Worm (Caenorhabditis elegans): ENCODE results near the gene F48C5.2.
A peak's percentile ranks its signal among the peaks of the same experiment; 100 is the strongest.

F48C5.2 gene

DNA sequence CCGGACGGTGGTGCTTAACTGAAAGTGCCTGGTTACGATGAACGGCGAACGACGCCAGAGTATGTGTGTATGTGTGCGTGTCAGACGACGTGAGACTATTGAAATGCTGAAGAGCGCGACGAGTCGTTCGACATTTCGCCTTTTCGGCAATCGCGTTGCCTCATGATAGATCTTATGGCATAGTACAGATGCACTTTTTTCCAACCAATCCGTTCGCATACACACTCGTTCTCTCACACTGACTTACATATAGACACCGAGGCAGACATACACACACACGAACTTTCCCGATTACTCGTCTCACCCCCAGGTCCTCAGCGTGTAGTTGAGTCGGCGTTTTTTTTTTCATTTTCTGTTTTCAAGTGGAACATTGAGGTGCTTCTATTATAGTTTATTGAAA lies 24.6 kb upstream of the F48C5.2 start:
- TF ChIP-seq gmeb-2 (tag; optimal IDR thresholded peaks at IDR 0.05) (no peak), pqm-1 (tag; optimal IDR thresholded peaks at IDR 0.05) (no peak), tbx-7 (tag; optimal IDR thresholded peaks at IDR 0.05) (no peak), sdc-2 (tag; optimal IDR thresholded peaks at IDR 0.05) (no peak)

DNA sequence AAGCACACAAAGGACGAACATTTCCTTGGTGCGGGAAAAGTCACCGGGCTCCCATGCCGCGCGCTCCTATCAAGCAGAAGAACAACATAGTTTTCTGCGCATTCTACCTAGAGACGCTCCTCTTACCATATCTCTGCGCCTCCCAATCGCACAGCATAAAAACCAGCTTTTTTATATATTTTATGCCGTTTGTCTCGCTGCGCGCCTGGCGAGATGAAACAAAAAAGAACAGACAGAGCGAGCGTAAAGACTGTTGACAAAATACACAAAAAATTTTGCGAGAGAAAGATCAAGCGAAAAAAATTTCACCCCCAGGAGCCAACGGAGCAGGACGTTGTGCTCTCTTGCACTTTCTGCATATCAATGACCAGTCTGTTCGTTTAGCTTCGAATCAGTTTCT lies 23.6 kb upstream of the F48C5.2 start:
- no peak for TF ChIP-seq ceh-6 (GFP tag; optimal IDR thresholded peaks at IDR 0.05)
- no peak for TF ChIP-seq nhr-232 (tag; optimal IDR thresholded peaks at IDR 0.05)
- no peak for TF ChIP-seq tbx-2 (tag; optimal IDR thresholded peaks at IDR 0.05)
- TF ChIP-seq syd-9 (tag; optimal IDR thresholded peaks at IDR 0.05): no peak
- TF ChIP-seq ref-2 (tag; optimal IDR thresholded peaks at IDR 0.05): no peak
- no peak for TF ChIP-seq unc-55 (GFP tag; optimal IDR thresholded peaks at IDR 0.05)
- TF ChIP-seq fax-1 (tag; optimal IDR thresholded peaks at IDR 0.05): no peak
- TF ChIP-seq sdc-2 (tag; optimal IDR thresholded peaks at IDR 0.05): no peak
- TF ChIP-seq ceh-19 (GFP tag; optimal IDR thresholded peaks at IDR 0.05): no peak
- TF ChIP-seq hlh-15 (tag; optimal IDR thresholded peaks at IDR 0.05): no peak
- no peak for TF ChIP-seq C08G9.2 (tag; optimal IDR thresholded peaks at IDR 0.05)
- no peak for TF ChIP-seq pha-2 (tag; optimal IDR thresholded peaks at IDR 0.05)

DNA sequence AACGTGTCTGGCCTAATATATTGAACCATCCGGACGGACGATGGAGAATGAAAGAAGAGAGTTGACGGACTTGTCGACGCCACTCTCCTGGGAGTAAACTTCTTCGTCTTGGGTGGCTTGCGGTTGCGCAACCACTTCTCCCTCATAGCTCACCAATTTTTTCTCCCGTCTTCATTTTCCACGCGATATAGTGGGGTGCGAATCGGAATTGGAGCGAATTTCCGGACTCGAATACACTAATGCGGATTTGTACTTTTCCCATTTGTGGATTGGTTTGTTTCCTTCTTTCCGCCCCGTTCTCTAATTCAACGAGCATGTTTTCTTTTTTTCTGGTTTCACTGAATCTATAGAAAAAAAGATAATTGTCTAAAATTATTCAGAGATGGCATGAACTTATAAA lies 21.6 kb upstream of the F48C5.2 start:
- peak; percentile 46 for TF ChIP-seq ceh-31 (tag; optimal IDR thresholded peaks at IDR 0.05)
- TF ChIP-seq unc-42 (tag; optimal IDR thresholded peaks at IDR 0.05): peak; percentile 34
- TF ChIP-seq F13H6.1 (tag; optimal IDR thresholded peaks at IDR 0.05): no peak

DNA sequence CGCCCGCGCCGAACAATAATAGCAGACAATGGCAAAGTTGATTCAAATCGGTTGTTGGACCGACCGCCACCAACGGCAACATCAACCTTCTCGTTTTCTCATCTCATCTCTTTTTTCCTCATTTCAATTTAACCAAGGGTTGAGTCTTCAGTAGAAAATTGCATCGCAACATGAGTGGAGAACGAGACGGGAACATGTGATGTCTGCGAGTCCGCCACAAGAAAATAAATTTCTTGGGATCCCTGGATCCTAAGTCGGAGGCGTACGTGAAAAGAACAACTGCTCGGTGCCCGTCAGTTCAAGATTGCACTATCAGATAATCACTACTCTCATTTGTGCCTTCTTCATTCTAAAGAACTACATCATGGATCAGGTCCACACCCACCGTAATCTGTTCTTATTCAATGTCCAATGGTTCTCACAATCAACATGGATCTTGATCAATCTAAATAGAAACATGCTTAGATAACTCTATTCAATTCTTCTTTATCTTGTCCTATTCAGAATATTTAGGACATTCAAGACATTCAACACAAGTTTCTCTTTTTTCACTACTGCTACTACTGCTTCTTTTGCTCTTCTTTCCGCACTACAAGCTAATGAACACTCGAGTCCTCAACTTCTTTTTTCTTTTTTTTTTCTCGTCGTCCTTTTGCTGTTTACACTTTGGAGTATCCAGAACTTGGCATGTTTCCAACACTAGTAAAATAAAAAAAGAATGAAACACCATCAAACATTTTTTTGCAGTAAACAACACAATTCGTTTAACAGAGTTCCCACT lies 20.7 kb upstream of the F48C5.2 start:
- peak; percentile 30 for TF ChIP-seq hlh-30 (tag; optimal IDR thresholded peaks at IDR 0.05; ENCODE audit: insufficient read depth)
- TF ChIP-seq syd-9 (tag; optimal IDR thresholded peaks at IDR 0.05): no peak

DNA sequence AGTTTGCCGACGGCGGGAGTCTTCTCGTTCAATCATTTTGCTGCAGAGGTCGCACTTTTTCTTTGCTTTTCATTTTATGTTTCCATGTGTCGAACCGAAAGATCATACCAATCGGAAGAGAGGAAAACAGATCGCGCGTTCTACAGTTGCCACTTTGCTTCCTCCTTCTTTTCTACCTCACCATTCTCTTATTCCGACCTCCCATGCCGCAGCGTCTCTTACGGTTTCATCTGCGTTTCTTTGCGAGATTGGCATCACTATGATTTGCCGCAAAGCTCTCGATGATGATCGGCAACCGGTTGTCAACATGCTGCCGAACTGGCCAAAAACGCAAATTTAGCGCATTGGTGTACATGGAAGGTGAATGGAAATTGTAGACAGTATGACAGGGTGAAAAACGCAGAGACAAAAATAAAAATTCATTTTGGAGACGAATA lies 20.0 kb upstream of the F48C5.2 start:
- TF ChIP-seq rnt-1 (tag; optimal IDR thresholded peaks at IDR 0.05) (peak; percentile 62), tbx-2 (tag; optimal IDR thresholded peaks at IDR 0.05) (peak; percentile 0), ceh-31 (tag; optimal IDR thresholded peaks at IDR 0.05) (peak; percentile 38), C08G9.2 (tag; optimal IDR thresholded peaks at IDR 0.05) (peak; percentile 13), pros-1 (tag; optimal IDR thresholded peaks at IDR 0.05) (peak; percentile 13), ets-4 (tag; optimal IDR thresholded peaks at IDR 0.05) (peak; percentile 39), nfya-1 (tag; optimal IDR thresholded peaks at IDR 0.05) (peak; percentile 26), hlh-15 (tag; optimal IDR thresholded peaks at IDR 0.05) (no peak), dmd-4 (tag; optimal IDR thresholded peaks at IDR 0.05; ENCODE audit: borderline replicate concordance) (peak; percentile 57), ceh-34 (tag; optimal IDR thresholded peaks at IDR 0.05) (no peak), ceh-18 (tag; optimal IDR thresholded peaks at IDR 0.05) (no peak), F13H6.1 (tag; optimal IDR thresholded peaks at IDR 0.05) (peak; percentile 52), ref-2 (tag; optimal IDR thresholded peaks at IDR 0.05) (peak; percentile 62)

DNA sequence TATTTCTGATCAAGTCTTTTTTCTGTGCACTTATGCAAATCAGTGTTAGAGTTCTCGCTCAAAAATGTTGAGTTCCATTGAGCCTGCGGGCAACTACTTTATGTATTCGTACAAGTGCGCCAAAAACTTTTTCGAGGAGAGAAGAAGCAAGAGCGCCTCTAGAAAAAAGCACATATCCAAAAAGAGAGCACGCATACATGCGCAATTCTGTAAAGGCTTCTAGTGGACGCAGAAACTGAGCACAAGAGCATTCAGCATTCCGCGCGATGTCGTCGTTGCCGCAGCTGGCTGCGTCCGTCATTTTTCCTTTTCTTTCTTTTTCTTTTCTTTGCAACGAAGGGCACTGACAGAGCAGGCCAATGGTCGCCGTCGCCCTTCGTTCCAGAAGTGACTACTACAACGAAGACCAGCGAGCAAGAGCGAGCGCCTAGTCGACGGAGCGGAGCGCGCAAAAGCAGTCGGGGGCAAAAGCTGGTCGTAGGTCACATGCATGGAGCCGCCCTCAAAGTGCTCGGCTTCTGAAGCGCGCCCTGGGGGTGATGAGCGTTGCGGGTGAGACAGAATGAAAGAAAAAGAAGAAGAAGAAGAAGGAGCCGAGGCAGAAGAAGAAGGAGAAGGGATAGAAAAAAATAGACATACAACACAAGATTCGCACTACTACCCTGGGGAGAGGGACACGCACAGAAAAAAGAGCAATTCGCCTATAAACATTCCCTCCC lies 19.0 kb upstream of the F48C5.2 start:
- TF ChIP-seq ref-2 (tag; optimal IDR thresholded peaks at IDR 0.05) (no peak), ceh-14 (tag; optimal IDR thresholded peaks at IDR 0.05) (peak; percentile 72), nhr-232 (tag; optimal IDR thresholded peaks at IDR 0.05) (no peak), unc-3 (GFP tag; conservative IDR thresholded peaks at IDR 0.05) (no peak), unc-3 (tag; optimal IDR thresholded peaks at IDR 0.05) (peak; percentile 67), ama-1 (optimal IDR thresholded peaks at IDR 0.05) (no peak), C38D4.7 (GFP tag; optimal IDR thresholded peaks at IDR 0.05) (no peak), hlh-30 (tag; optimal IDR thresholded peaks at IDR 0.05; ENCODE audit: insufficient read depth) (peak; percentile 7), pax-1 (tag; optimal IDR thresholded peaks at IDR 0.05) (no peak), tbx-7 (tag; optimal IDR thresholded peaks at IDR 0.05) (no peak), dve-1 (tag; optimal IDR thresholded peaks at IDR 0.05) (no peak), ceh-18 (tag; optimal IDR thresholded peaks at IDR 0.05) (peak; percentile 72), F13H6.1 (tag; optimal IDR thresholded peaks at IDR 0.05) (no peak), pros-1 (tag; optimal IDR thresholded peaks at IDR 0.05) (no peak), dmd-4 (tag; optimal IDR thresholded peaks at IDR 0.05; ENCODE audit: borderline replicate concordance) (peak; percentile 50), ceh-30 (tag; optimal IDR thresholded peaks at IDR 0.05) (no peak), ceh-31 (tag; optimal IDR thresholded peaks at IDR 0.05) (peak; percentile 78), Y22D7AL.16 (tag; optimal IDR thresholded peaks at IDR 0.05) (no peak), fax-1 (tag; optimal IDR thresholded peaks at IDR 0.05) (no peak), pha-4 (tag; optimal IDR thresholded peaks at IDR 0.05) (no peak), unc-42 (tag; optimal IDR thresholded peaks at IDR 0.05) (peak; percentile 53), ceh-2 (tag; optimal IDR thresholded peaks at IDR 0.05) (no peak), K09A11.1 (tag; optimal IDR thresholded peaks at IDR 0.05; ENCODE audit: insufficient read depth) (peak; percentile 24)

Data from whole organism, late embryonic.